Worm (Caenorhabditis elegans): ENCODE data around the gene srsy-1.
"Not testable (repeated sequence)": the region's sequence is repeated elsewhere in the genome, so short reads cannot be mapped to it uniquely, and the experiment has no call there.

Gene srsy-1

ce11 chrII:5156983-5157382 lies 41.1 kb downstream of the srsy-1 start, which contains the start of gene msp-45:
Gene msp-45, minus strand, starts transcription at chrII:5157083.
- TF ChIP-seq nhr-11 (tag; optimal IDR thresholded peaks at IDR 0.05) (no peak), ztf-1 (GFP tag; conservative IDR thresholded peaks at IDR 0.05) (no peak), sma-3 (GFP tag; optimal IDR thresholded peaks at IDR 0.05) (no peak), R02D3.7 (tag; optimal IDR thresholded peaks at IDR 0.05) (no peak), aly-2 (tag; optimal IDR thresholded peaks at IDR 0.05) (no peak), unc-55 (GFP tag; optimal IDR thresholded peaks at IDR 0.05) (no peak)

DNA sequence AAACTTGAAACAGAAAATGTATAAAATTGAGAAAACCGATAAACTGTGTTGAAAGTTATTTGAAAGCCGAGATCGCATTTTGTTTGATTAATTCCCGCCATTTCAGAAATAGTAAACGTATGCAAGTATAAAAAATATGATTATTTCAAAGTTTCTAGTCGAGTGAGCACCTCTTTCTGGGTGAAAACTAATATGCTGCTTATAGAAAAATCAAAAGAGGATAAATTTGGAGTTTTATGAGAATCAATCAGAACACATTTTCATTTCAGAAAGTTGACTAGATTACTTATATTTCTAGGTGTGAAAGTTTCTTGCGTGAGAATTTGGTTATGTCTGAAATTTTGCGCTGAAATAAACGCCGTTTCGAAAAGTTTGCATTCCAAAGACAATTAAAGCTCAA lies 41.7 kb downstream of the srsy-1 start, which contains the start of gene srb-13:
Gene srb-13, minus strand, starts transcription at position 101 of the 400 bp plus-strand sequence.
- TF ChIP-seq lin-39 (tag; optimal IDR thresholded peaks at IDR 0.05) (no peak), F13H6.1 (tag; optimal IDR thresholded peaks at IDR 0.05) (no peak), unc-62 (GFP tag; optimal IDR thresholded peaks at IDR 0.05) (no peak), nhr-21 (tag; optimal IDR thresholded peaks at IDR 0.05) (no peak)

DNA sequence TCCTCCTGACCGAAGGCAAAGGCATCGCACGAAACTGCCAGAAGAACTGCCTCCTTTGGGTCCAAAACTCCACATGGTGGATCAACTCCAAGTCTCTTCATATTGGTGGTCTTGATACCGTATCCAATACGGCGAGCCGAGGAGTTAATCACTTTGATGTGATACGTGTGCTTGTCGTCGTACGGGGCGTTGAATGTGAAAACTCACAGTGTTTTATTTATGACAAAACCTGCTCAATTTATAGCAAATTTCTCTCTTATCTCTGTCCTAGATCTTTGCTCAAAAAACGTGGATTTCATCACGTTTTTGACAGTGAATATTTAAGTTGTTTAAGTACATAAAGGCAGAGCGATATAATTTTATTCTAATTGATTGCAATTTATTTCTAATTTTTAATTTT lies 42.9 kb downstream of the srsy-1 start, which contains the start of gene F58A6.9:
Gene F58A6.9, minus strand, starts transcription at position 101 of the 400 bp plus-strand sequence.
- TF ChIP-seq zag-1 (tag; optimal IDR thresholded peaks at IDR 0.05); elt-3 (tag; optimal IDR thresholded peaks at IDR 0.05); sma-3 (GFP tag; optimal IDR thresholded peaks at IDR 0.05): not testable (repeated sequence)

DNA sequence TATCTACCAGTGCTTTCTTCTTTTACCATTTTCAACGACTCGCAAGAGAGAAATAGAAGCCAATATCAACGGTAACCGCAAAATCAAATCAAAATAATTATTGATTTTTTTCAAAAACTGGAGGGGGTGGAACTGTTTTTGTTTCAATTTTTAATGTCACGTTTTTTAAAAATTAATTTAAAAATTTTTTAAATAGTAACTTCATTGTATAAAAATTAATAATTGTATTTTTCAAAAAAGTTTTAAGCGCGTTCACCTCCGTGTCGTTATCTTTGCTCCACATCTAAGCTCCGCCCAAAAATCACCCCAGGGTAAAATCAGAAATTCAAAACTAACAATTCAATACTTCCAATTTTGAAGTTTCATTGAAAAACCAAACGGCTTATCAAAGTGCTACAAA lies 45.3 kb downstream of the srsy-1 start, which contains the start of gene C27D6.11:
Gene C27D6.11, minus strand, starts transcription at position 101 of the 400 bp plus-strand sequence.
- TF ChIP-seq fos-1 (tag; optimal IDR thresholded peaks at IDR 0.05) (no peak), sem-4 (tag; optimal IDR thresholded peaks at IDR 0.05) (no peak), ztf-4 (tag; optimal IDR thresholded peaks at IDR 0.05) (no peak), skn-1 (tag; optimal IDR thresholded peaks at IDR 0.05) (no peak), ceh-82 (tag; optimal IDR thresholded peaks at IDR 0.05) (no peak), lin-11 (tag; optimal IDR thresholded peaks at IDR 0.05) (no peak), F13H6.1 (tag; optimal IDR thresholded peaks at IDR 0.05) (no peak), alr-1 (tag; optimal IDR thresholded peaks at IDR 0.05) (no peak), peb-1 (tag; optimal IDR thresholded peaks at IDR 0.05) (no peak), dmd-4 (tag; optimal IDR thresholded peaks at IDR 0.05) (no peak), ZK546.5 (tag; optimal IDR thresholded peaks at IDR 0.05) (no peak), mbf-1 (tag; optimal IDR thresholded peaks at IDR 0.05) (no peak), ztf-1 (GFP tag; conservative IDR thresholded peaks at IDR 0.05) (no peak), zag-1 (tag; optimal IDR thresholded peaks at IDR 0.05) (no peak), nhr-129 (tag; optimal IDR thresholded peaks at IDR 0.05) (no peak), unc-55 (GFP tag; optimal IDR thresholded peaks at IDR 0.05) (no peak), blmp-1 (tag; optimal IDR thresholded peaks at IDR 0.05; ENCODE audit: insufficient read depth) (no peak), gmeb-1 (tag; optimal IDR thresholded peaks at IDR 0.05) (no peak), nhr-6 (tag; optimal IDR thresholded peaks at IDR 0.05) (no peak)

ce11 chrII:5163283-5163682 lies 47.5 kb downstream of the srsy-1 start, which contains the start of gene srb-5:
Gene srb-5, minus strand, starts transcription at chrII:5163383.
- no peak for TF ChIP-seq unc-55 (GFP tag; optimal IDR thresholded peaks at IDR 0.05)
- TF ChIP-seq F13H6.1 (tag; optimal IDR thresholded peaks at IDR 0.05): no peak
- no peak for TF ChIP-seq Y55F3AM.14 (GFP tag; optimal IDR thresholded peaks at IDR 0.05)
- no peak for TF ChIP-seq nhr-11 (tag; optimal IDR thresholded peaks at IDR 0.05)
- no peak for TF ChIP-seq sem-4 (tag; optimal IDR thresholded peaks at IDR 0.05)
- no peak for TF ChIP-seq aly-2 (tag; optimal IDR thresholded peaks at IDR 0.05)
- no peak for TF ChIP-seq skn-1 (tag; optimal IDR thresholded peaks at IDR 0.05)
- no peak for TF ChIP-seq unc-62 (GFP tag; optimal IDR thresholded peaks at IDR 0.05)
- no peak for TF ChIP-seq unc-39 (tag; optimal IDR thresholded peaks at IDR 0.05)
- TF ChIP-seq zag-1 (tag; optimal IDR thresholded peaks at IDR 0.05): no peak
- TF ChIP-seq elt-3 (tag; optimal IDR thresholded peaks at IDR 0.05): no peak
- TF ChIP-seq crh-2 (tag; optimal IDR thresholded peaks at IDR 0.05): no peak
- no peak for TF ChIP-seq fos-1 (tag; optimal IDR thresholded peaks at IDR 0.05)
- no peak for TF ChIP-seq lsy-2 (tag; optimal IDR thresholded peaks at IDR 0.05)
- no peak for TF ChIP-seq lin-11 (tag; optimal IDR thresholded peaks at IDR 0.05)
- no peak for TF ChIP-seq nhr-77 (tag; optimal IDR thresholded peaks at IDR 0.05)
- TF ChIP-seq ztf-11 (tag; optimal IDR thresholded peaks at IDR 0.05): no peak
- no peak for TF ChIP-seq nhr-21 (tag; optimal IDR thresholded peaks at IDR 0.05)
- TF ChIP-seq R02D3.7 (tag; optimal IDR thresholded peaks at IDR 0.05): no peak
